Fruit fly (Drosophila melanogaster) whole organism, prepupa: ENCODE measurements around the gene Fur2.

Source experiments
- CG3919 ChIP-seq: fragments of 200-800 bp; sonication (Bioruptor generic); optimal IDR thresholded peaks from 3 replicates; lab custom pipeline; 2016; ENCODE audit warnings: missing biosample characterization, missing genetic modification characterization
- Hr4 ChIP-seq: fragments of 200-800 bp; sonication (Bioruptor generic); optimal IDR thresholded peaks from 3 replicates; lab custom pipeline; 2016; ENCODE audit warnings: missing biosample characterization, missing genetic modification characterization
- net ChIP-seq: fragments of 200-800 bp; sonication (Bioruptor generic); optimal IDR thresholded peaks from 3 replicates; lab custom pipeline; 2016; ENCODE audit warnings: missing biosample characterization, missing genetic modification characterization

dm6 chrX:16427786-16428400 lies 55.0 kb downstream of the Fur2 start:
- TF ChIP-seq Hr4 (GFP tag; lab: Kevin White, UChicago) (no peak), net (GFP tag; lab: Kevin White, UChicago) (no peak), CG3919 (GFP tag; lab: Kevin White, UChicago) (no peak)
